Fruit fly (Drosophila melanogaster) whole organism: ENCODE measurements around the gene Ost48.

Source experiments
- CG8478 ChIP-seq: fragments of >200 bp; optimal IDR thresholded peaks from 2 replicates; lab custom pipeline; 2018; ENCODE audit warnings: inconsistent platforms
- Dll ChIP-seq: fragments of >200 bp; optimal IDR thresholded peaks from 2 replicates; lab custom pipeline; 2017
- EcR ChIP-seq, 2 experiments: fragments of >200 bp; optimal IDR thresholded peaks; 2 replicates each; lab custom pipeline; 2017; ENCODE audit warnings: missing biosample characterization in 2 of 2, missing genetic modification characterization in 2 of 2, missing genetic modification reagents in 2 of 2
- pan ChIP-seq: fragments of >200 bp; optimal IDR thresholded peaks from 2 replicates; lab custom pipeline; 2017
- psq ChIP-seq: fragments of >200 bp; optimal IDR thresholded peaks from 2 replicates; lab custom pipeline; 2017
- usp ChIP-seq: fragments of >200 bp; optimal IDR thresholded peaks from 2 replicates; lab custom pipeline; 2017; ENCODE audit warnings: missing biosample characterization, missing genetic modification characterization, mixed read lengths

DNA sequence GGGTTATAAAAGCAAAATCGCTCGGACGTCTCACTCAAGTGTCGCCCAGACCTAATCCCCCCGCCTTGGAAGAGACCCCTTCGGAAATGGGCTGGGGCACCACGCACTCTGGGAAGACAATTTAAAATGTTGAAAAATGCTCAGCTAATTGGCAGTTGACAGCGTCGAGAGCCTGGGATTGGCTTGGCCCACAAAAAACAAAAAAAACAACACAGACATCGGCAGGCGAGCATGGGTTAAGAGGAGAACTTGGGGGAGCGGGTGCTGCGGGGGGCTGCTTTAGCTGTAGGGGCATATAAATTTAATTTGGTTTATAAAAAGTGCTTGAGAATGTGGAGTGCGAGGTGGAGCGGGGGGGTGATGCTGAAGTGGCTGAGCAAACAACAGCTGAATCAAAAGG, 35.8 kb downstream of the Ost48 start:
- TF ChIP-seq CG8478 (lab: Kevin White, UChicago) (no peak), psq (no peak), EcR (GFP tag; optimal IDR thresholded peaks at IDR 0.05; lab: Kevin White, UChicago) (no peak), usp (no peak), pan (lab: Kevin White, UChicago) (no peak), Dll (no peak)
